Fruit fly (Drosophila melanogaster): Measurements from ENCODE around the gene Rtel1.

Gene Rtel1

dm6 chrX:5718476-5719012 lies 29.0 kb upstream of the Rtel1 start (continued):
- no peak for TF ChIP-seq sens (GFP tag)
- no peak for TF ChIP-seq MTF-1 (GFP tag; optimal IDR thresholded peaks at IDR 0.05; ENCODE audit: borderline replicate concordance)
- TF ChIP-seq jing (GFP tag; optimal IDR thresholded peaks at IDR 0.05), result no peak
- TF ChIP-seq CG8359 (GFP tag; optimal IDR thresholded peaks at IDR 0.05; ENCODE audit: borderline replicate concordance), result no peak
- peak; percentile 11 for TF ChIP-seq bab2 (GFP tag; optimal IDR thresholded peaks at IDR 0.05)
- TF ChIP-seq CG10147 (GFP tag; optimal IDR thresholded peaks at IDR 0.05), result peak; percentile 50
- no peak for TF ChIP-seq shn (GFP tag; optimal IDR thresholded peaks at IDR 0.05)
- TF ChIP-seq CG7786 (GFP tag; optimal IDR thresholded peaks at IDR 0.05), result no peak
- no peak for TF ChIP-seq CG10462 (GFP tag; optimal IDR thresholded peaks at IDR 0.05)
- no peak for TF ChIP-seq CG8290 (GFP tag; optimal IDR thresholded peaks at IDR 0.05)
- peak in 1 of 2 experiments; percentile 3 for TF ChIP-seq CG8290 (tag; optimal IDR thresholded peaks at IDR 0.05)
- peak; percentile 28 for TF ChIP-seq CG10267 (tag; optimal IDR thresholded peaks at IDR 0.05)
- peak; percentile 20; the same call in 1 of the 2 replicates for TF ChIP-seq GATAe (GFP tag; conservative IDR thresholded peaks at IDR 0.05)
- TF ChIP-seq danr (GFP tag; IDR thresholded peaks at IDR 0.05), result 0 out of 2 replicates have a peak, but pooled peaks have one; percentile 20
- TF ChIP-seq MBD-R2 (GFP tag; IDR thresholded peaks at IDR 0.05), result peak; percentile 47; the same call in 1 of the 2 replicates
- TF ChIP-seq CG8089 (GFP tag; optimal IDR thresholded peaks at IDR 0.05), result no peak
- TF ChIP-seq CG17385 (GFP tag; optimal IDR thresholded peaks at IDR 0.05), result peak; percentile 65
- TF ChIP-seq CG14860 (GFP tag; IDR thresholded peaks at IDR 0.05; ENCODE audit: partially characterized antibody), result no peak
- 0 out of 3 replicates have a peak, but pooled peaks have one; percentile 50 for TF ChIP-seq CG2889 (GFP tag; IDR thresholded peaks at IDR 0.05)
- peak; percentile 5 for TF ChIP-seq CG17829 (tag; optimal IDR thresholded peaks at IDR 0.05)
- TF ChIP-seq Blimp-1 (GFP tag; optimal IDR thresholded peaks at IDR 0.05), result peak; percentile 7
- TF ChIP-seq Lim3 (GFP tag; IDR thresholded peaks at IDR 0.05), result no peak
- TF ChIP-seq vfl (GFP tag; optimal IDR thresholded peaks at IDR 0.05), result peak; percentile 7
- no peak for TF ChIP-seq unc-4 (GFP tag; IDR thresholded peaks at IDR 0.05; ENCODE audit: partially characterized antibody)
- no peak for TF ChIP-seq CG16863 (GFP tag; optimal IDR thresholded peaks at IDR 0.05)
- TF ChIP-seq CG9727 (GFP tag; optimal IDR thresholded peaks at IDR 0.05), result peak; percentile 59
- TF ChIP-seq CG3838 (GFP tag; optimal IDR thresholded peaks at IDR 0.05), result no peak
- TF ChIP-seq usp (GFP tag; optimal IDR thresholded peaks at IDR 0.05), result no peak
- TF ChIP-seq gcm (GFP tag; optimal IDR thresholded peaks at IDR 0.05), result no peak
- TF ChIP-seq CG3847 (GFP tag; IDR thresholded peaks at IDR 0.05), result peak; percentile 77
- TF ChIP-seq CG18599 (GFP tag; optimal IDR thresholded peaks at IDR 0.05), result peak; percentile 83
- no peak for TF ChIP-seq CG11723 (GFP tag; optimal IDR thresholded peaks at IDR 0.05)
- peak; percentile 51; the same call in 1 of the 2 replicates for TF ChIP-seq Poxn (GFP tag; IDR thresholded peaks at IDR 0.05)
- no peak for TF ChIP-seq yki (optimal IDR thresholded peaks at IDR 0.05)
- TF ChIP-seq CG14667 (GFP tag; IDR thresholded peaks at IDR 0.05), result peak; percentile 56
- TF ChIP-seq CG17568 (GFP tag; optimal IDR thresholded peaks at IDR 0.05), result peak; percentile 52
- no peak for TF ChIP-seq CG16779 (GFP tag; IDR thresholded peaks at IDR 0.05)
- no peak for TF ChIP-seq kay (GFP tag; optimal IDR thresholded peaks at IDR 0.05)
- TF ChIP-seq CG6654 (GFP tag; optimal IDR thresholded peaks at IDR 0.05), result no peak
- no peak for TF ChIP-seq twi (tag; optimal IDR thresholded peaks at IDR 0.05)
- TF ChIP-seq CG4404 (GFP tag; IDR thresholded peaks at IDR 0.05), result no peak
- no peak for TF ChIP-seq Atf3 (GFP tag; optimal IDR thresholded peaks at IDR 0.05)
- peak; percentile 75 for TF ChIP-seq gem (tag; optimal IDR thresholded peaks at IDR 0.05)
- no peak for TF ChIP-seq h (optimal IDR thresholded peaks at IDR 0.05)
- TF ChIP-seq trh (GFP tag; optimal IDR thresholded peaks at IDR 0.05), result no peak
- peak; percentile 87 for TF ChIP-seq lab (GFP tag; optimal IDR thresholded peaks at IDR 0.05)
- no peak for TF ChIP-seq Side (GFP tag; optimal IDR thresholded peaks at IDR 0.05)
- TF ChIP-seq Hsf (GFP tag; optimal IDR thresholded peaks at IDR 0.05), result no peak
- TF ChIP-seq corto (GFP tag; optimal IDR thresholded peaks at IDR 0.05), result peak; percentile 43
- TF ChIP-seq btn (GFP tag; optimal IDR thresholded peaks at IDR 0.05), result no peak
- TF ChIP-seq wek (GFP tag; optimal IDR thresholded peaks at IDR 0.05), result no peak
- peak; percentile 69 for TF ChIP-seq CG8924 (tag; optimal IDR thresholded peaks at IDR 0.05)

Data from whole organism, embryonic.